Worm (Caenorhabditis elegans): Measurements from ENCODE around the gene C01G10.17.

C01G10.17 gene

ce11 chrV:15133812-15134211, 43.3 kb downstream of the C01G10.17 start:
- no peak for TF ChIP-seq W03F9.2 (tag; optimal IDR thresholded peaks at IDR 0.05)
- no peak for TF ChIP-seq him-1 (tag; optimal IDR thresholded peaks at IDR 0.05)
- no peak for TF ChIP-seq dao-5 (tag; optimal IDR thresholded peaks at IDR 0.05)

ce11 chrV:15136772-15137171, 46.2 kb downstream of the C01G10.17 start, which contains the start of gene aipl-1:
Gene aipl-1, minus strand, starts transcription at chrV:15136801.
- no peak for TF ChIP-seq dao-5 (tag; optimal IDR thresholded peaks at IDR 0.05)
- TF ChIP-seq W03F9.2 (tag; optimal IDR thresholded peaks at IDR 0.05) = peak; percentile 65
- no peak for TF ChIP-seq him-1 (tag; optimal IDR thresholded peaks at IDR 0.05)

- TF ChIP-seq him-1 (tag; optimal IDR thresholded peaks at IDR 0.05) (no peak), W03F9.2 (tag; optimal IDR thresholded peaks at IDR 0.05) (no peak)
Measured at ce11 chrV:15139811-15140210, 49.3 kb downstream of the C01G10.17 start.

- no peak for TF ChIP-seq him-1 (tag; optimal IDR thresholded peaks at IDR 0.05)
- no peak for TF ChIP-seq W03F9.2 (tag; optimal IDR thresholded peaks at IDR 0.05)
- TF ChIP-seq dao-5 (tag; optimal IDR thresholded peaks at IDR 0.05) = no peak
Measured at ce11 chrV:15140247-15140646, 49.7 kb downstream of the C01G10.17 start, which contains the start of gene K08F9.3. Gene K08F9.3, plus strand, starts transcription at chrV:15140547.

All from whole organism, L4/young adult.